Fruit fly (Drosophila melanogaster) whole organism, embryonic: ENCODE data around the gene alphaTub67C.

Experiments used
- CG11247 ChIP-seq: fragments of 200-800 bp; sonication (Bioruptor generic); IDR thresholded peaks from 2 replicates; pipeline ENCODE4 v1.3.6; 2022; ENCODE audit warnings: missing biosample characterization, missing genetic modification characterization
- CG12219 ChIP-seq: fragments of 200-800 bp; sonication (Bioruptor generic); optimal IDR thresholded peaks from 3 replicates; lab custom pipeline; 2018; ENCODE audit warnings: missing biosample characterization, mild to moderate bottlenecking, missing genetic modification characterization
- CG12659 ChIP-seq: fragments of 200-800 bp; sonication (Bioruptor generic); optimal IDR thresholded peaks from 3 replicates; lab custom pipeline; 2017; ENCODE audit warnings: mild to moderate bottlenecking, missing biosample characterization, missing genetic modification reagents, missing genetic modification characterization
- CG13424 ChIP-seq: fragments of 200-800 bp; sonication (Bioruptor generic); optimal IDR thresholded peaks from 2 replicates; lab custom pipeline; 2019; ENCODE audit warnings: missing biosample characterization, mild to moderate bottlenecking, missing genetic modification characterization, moderate library complexity
- CG14710 ChIP-seq: fragments of 200-800 bp; sonication (Bioruptor generic); optimal IDR thresholded peaks from 3 replicates; lab custom pipeline; 2019; ENCODE audit warnings: missing biosample characterization, mild to moderate bottlenecking, missing genetic modification characterization, moderate library complexity
- CG14965 ChIP-seq: fragments of 200-800 bp; sonication (Bioruptor generic); optimal IDR thresholded peaks from 2 replicates; lab custom pipeline; 2016; ENCODE audit warnings: missing biosample characterization, missing genetic modification characterization, borderline replicate concordance
- CG15514 ChIP-seq: fragments of 200-800 bp; sonication (Bioruptor generic); optimal IDR thresholded peaks from 3 replicates; lab custom pipeline; 2017; ENCODE audit warnings: missing biosample characterization, missing genetic modification characterization, mild to moderate bottlenecking, moderate library complexity, missing genetic modification reagents
- CG16813 ChIP-seq: fragments of 200-800 bp; sonication (Bioruptor generic); IDR thresholded peaks from 3 replicates; pipeline ENCODE4 v1.3.6; 2022; ENCODE audit warnings: missing biosample characterization, missing genetic modification characterization; ENCODE audit not compliant: partially characterized antibody
- CG17829 ChIP-seq: fragments of 200-800 bp; optimal IDR thresholded peaks from 2 replicates; lab custom pipeline; 2019; ENCODE audit warnings: missing biosample characterization, mild to moderate bottlenecking, missing genetic modification characterization, moderate library complexity
- CG1792 ChIP-seq: fragments of 200-800 bp; sonication (Bioruptor generic); optimal IDR thresholded peaks from 2 replicates; lab custom pipeline; 2016; ENCODE audit warnings: missing biosample characterization, missing genetic modification characterization
- CG18011 ChIP-seq: fragments of 200-800 bp; sonication (Bioruptor generic); optimal IDR thresholded peaks from 2 replicates; lab custom pipeline; 2017; ENCODE audit warnings: missing biosample characterization, missing genetic modification characterization, mild to moderate bottlenecking, moderate library complexity, missing genotype
- CG2202 ChIP-seq: fragments of 200-800 bp; sonication (Bioruptor generic); optimal IDR thresholded peaks from 2 replicates; lab custom pipeline; 2018; ENCODE audit warnings: missing biosample characterization, mild to moderate bottlenecking, missing genetic modification characterization
- CG3163 ChIP-seq: fragments of 200-800 bp; sonication (Bioruptor generic); optimal IDR thresholded peaks from 3 replicates; lab custom pipeline; 2016; ENCODE audit warnings: missing biosample characterization, missing genetic modification characterization
- CG4282 ChIP-seq: fragments of 200-800 bp; sonication (Bioruptor generic); optimal IDR thresholded peaks from 2 replicates; lab custom pipeline; 2016; ENCODE audit warnings: missing biosample characterization, missing genetic modification characterization
- CG7963 ChIP-seq: fragments of 200-800 bp; sonication (Bioruptor generic); IDR thresholded peaks from 3 replicates; pipeline ENCODE4 v1.3.6; 2022; ENCODE audit warnings: missing biosample characterization, missing genetic modification characterization; ENCODE audit not compliant: partially characterized antibody
- Elba2 ChIP-seq: fragments of 200-800 bp; sonication (Bioruptor generic); optimal IDR thresholded peaks from 3 replicates; lab custom pipeline; 2016; ENCODE audit warnings: missing biosample characterization, missing genetic modification characterization
- Hand ChIP-seq: fragments of 200-800 bp; sonication (Bioruptor generic); optimal IDR thresholded peaks from 2 replicates; lab custom pipeline; 2017; ENCODE audit warnings: mild to moderate bottlenecking, missing biosample characterization, missing genetic modification reagents, missing genetic modification characterization
- Hmx ChIP-seq: fragments of 200-800 bp; sonication (Bioruptor generic); optimal IDR thresholded peaks from 2 replicates; lab custom pipeline; 2016; ENCODE audit warnings: missing biosample characterization, missing genetic modification characterization
- Hr78 ChIP-seq, 2 experiments: fragments of 200-800 bp in 1 of 2; fragments of >200 bp in 1 of 2; sonication (Bioruptor generic) in 1 of 2; optimal IDR thresholded peaks; 2 replicates each; lab custom pipeline; 2017 to 2019; ENCODE audit warnings: missing biosample characterization in 2 of 2, missing genetic modification characterization in 2 of 2, mild to moderate bottlenecking in 1 of 2, moderate library complexity in 1 of 2
- Med ChIP-seq: fragments of 200-800 bp; sonication (Bioruptor generic); peaks from one replicate; lab custom pipeline; 2016; ENCODE audit warnings: missing biosample characterization, missing genetic modification characterization, mild to moderate bottlenecking, inconsistent platforms, moderate library complexity
- NfI ChIP-seq: fragments of 200-800 bp; sonication (Bioruptor generic); optimal IDR thresholded peaks from 3 replicates; lab custom pipeline; 2018; ENCODE audit warnings: missing biosample characterization, mild to moderate bottlenecking, missing genetic modification characterization, moderate library complexity
- Pdp1 ChIP-seq, 2 experiments: fragments of 200-800 bp; sonication (Bioruptor generic); optimal IDR thresholded peaks; 3 replicates each; lab custom pipeline; 2016; ENCODE audit warnings: missing biosample characterization in 2 of 2, missing genetic modification characterization in 2 of 2, mild to moderate bottlenecking in 1 of 2, moderate library complexity in 1 of 2
- Stat92E ChIP-seq, 3 experiments: fragments of >200 bp in 2 of 3; fragments of 200-800 bp in 1 of 3; sonication (Bioruptor generic) in 1 of 3; optimal IDR thresholded peaks; 2 replicates each; lab custom pipeline; 2017 to 2019; ENCODE audit warnings: missing biosample characterization in 3 of 3, missing genetic modification characterization in 3 of 3, mild to moderate bottlenecking in 1 of 3, moderate library complexity in 1 of 3
- ab ChIP-seq: fragments of 200-800 bp; sonication (Bioruptor generic); optimal IDR thresholded peaks from 2 replicates; lab custom pipeline; 2016; ENCODE audit warnings: missing biosample characterization, missing genetic modification characterization
- cato ChIP-seq: fragments of 200-800 bp; sonication (Bioruptor generic); optimal IDR thresholded peaks from 2 replicates; lab custom pipeline; 2016; ENCODE audit warnings: missing biosample characterization, missing genetic modification characterization, borderline replicate concordance
- ci ChIP-seq: fragments of 200-800 bp; sonication (Bioruptor generic); IDR thresholded peaks from 3 replicates; pipeline ENCODE4 v1.3.6; 2022; ENCODE audit warnings: missing biosample characterization, missing genetic modification characterization
- dysf ChIP-seq: fragments of 200-800 bp; sonication (Bioruptor generic); IDR thresholded peaks from 3 replicates; pipeline ENCODE4 v1.3.6; 2022; ENCODE audit warnings: missing biosample characterization, missing genetic modification characterization
- ems ChIP-seq: fragments of 200-800 bp; sonication (Bioruptor generic); optimal IDR thresholded peaks from 3 replicates; lab custom pipeline; 2016; ENCODE audit warnings: missing biosample characterization, missing genetic modification characterization
- exex ChIP-seq: fragments of 200-800 bp; sonication (Bioruptor generic); optimal IDR thresholded peaks from 4 replicates; lab custom pipeline; 2018; ENCODE audit warnings: missing biosample characterization, mild to moderate bottlenecking, missing genetic modification characterization, moderate library complexity
- fd102C ChIP-seq: fragments of 200-800 bp; sonication (Bioruptor generic); optimal IDR thresholded peaks from 2 replicates; lab custom pipeline; 2018; ENCODE audit warnings: missing biosample characterization, mild to moderate bottlenecking, missing genetic modification characterization, moderate library complexity
- gcm ChIP-seq: fragments of 200-800 bp; sonication (Bioruptor generic); optimal IDR thresholded peaks from 2 replicates; lab custom pipeline; 2019; ENCODE audit warnings: missing biosample characterization, mild to moderate bottlenecking, missing genetic modification characterization, moderate library complexity
- gsb ChIP-seq: fragments of 200-800 bp; sonication (Bioruptor generic); IDR thresholded peaks from 2 replicates; pipeline ENCODE4 v1.3.6; 2022; ENCODE audit warnings: missing biosample characterization, missing genetic modification characterization
- gt ChIP-seq: fragments of 200-800 bp; sonication (Bioruptor generic); IDR thresholded peaks from 2 replicates; pipeline ENCODE4 v1.3.6; 2022; ENCODE audit warnings: missing biosample characterization, missing genetic modification characterization
- ham ChIP-seq: fragments of 200-800 bp; sonication (Bioruptor generic); IDR thresholded peaks from 2 replicates; pipeline ENCODE4 v1.3.6; 2022; ENCODE audit warnings: missing biosample characterization, missing genetic modification characterization
- inv ChIP-seq: fragments of 200-800 bp; sonication (Bioruptor generic); IDR thresholded peaks from 2 replicates; pipeline ENCODE4 v1.3.6; 2022; ENCODE audit warnings: missing biosample characterization, missing genetic modification characterization; ENCODE audit not compliant: partially characterized antibody
- kni ChIP-seq: fragments of 200-800 bp; sonication (Bioruptor generic); optimal IDR thresholded peaks from 3 replicates; lab custom pipeline; 2017; ENCODE audit warnings: mild to moderate bottlenecking, missing biosample characterization, missing genetic modification reagents, missing genetic modification characterization
- nerfin-1 ChIP-seq: fragments of 200-800 bp; sonication (Bioruptor generic); optimal IDR thresholded peaks from 3 replicates; lab custom pipeline; 2019; ENCODE audit warnings: missing biosample characterization, mild to moderate bottlenecking, missing genetic modification characterization, moderate library complexity
- onecut ChIP-seq: fragments of 200-800 bp; sonication (Bioruptor generic); IDR thresholded peaks from 2 replicates; pipeline ENCODE4 v1.3.6; 2022; ENCODE audit warnings: missing biosample characterization, missing genetic modification characterization
- row ChIP-seq: fragments of 200-800 bp; sonication (Bioruptor generic); IDR thresholded peaks from 3 replicates; pipeline ENCODE4 v1.3.6; 2022; ENCODE audit warnings: missing biosample characterization, missing genetic modification characterization
- seq ChIP-seq: fragments of 200-800 bp; sonication (Bioruptor generic); IDR thresholded peaks from 2 replicates; pipeline ENCODE4 v1.3.6; 2022; ENCODE audit warnings: missing biosample characterization, missing genetic modification characterization
- slbo ChIP-seq: fragments of 200-800 bp; sonication (Bioruptor generic); IDR thresholded peaks from 2 replicates; pipeline ENCODE4 v1.3.6; 2022; ENCODE audit warnings: missing biosample characterization, missing genetic modification characterization
- tin ChIP-seq: fragments of 200-800 bp; sonication (Bioruptor generic); optimal IDR thresholded peaks from 3 replicates; lab custom pipeline; 2016; ENCODE audit warnings: missing biosample characterization, missing genetic modification characterization
- tio ChIP-seq: fragments of 200-800 bp; sonication (Bioruptor generic); optimal IDR thresholded peaks from 2 replicates; lab custom pipeline; 2017; ENCODE audit warnings: missing biosample characterization, missing genetic modification characterization, inconsistent platforms
- tna ChIP-seq: fragments of 200-800 bp; sonication (Bioruptor generic); IDR thresholded peaks from 2 replicates; pipeline ENCODE4 v1.3.6; 2022; ENCODE audit warnings: missing biosample characterization, missing genetic modification characterization; ENCODE audit not compliant: partially characterized antibody
- toy ChIP-seq: fragments of 200-800 bp; sonication (Bioruptor generic); IDR thresholded peaks from 2 replicates; pipeline ENCODE4 v1.3.6; 2022; ENCODE audit warnings: missing biosample characterization, missing genetic modification characterization
- usp ChIP-seq: fragments of >200 bp; optimal IDR thresholded peaks from 2 replicates; lab custom pipeline; 2017; ENCODE audit warnings: missing biosample characterization, missing genetic modification characterization

alphaTub67C gene

dm6 chr3L:9716595-9716994 lies 35.5 kb downstream of the alphaTub67C start:
- TF ChIP-seq Hr78 (GFP tag; optimal IDR thresholded peaks at IDR 0.05; lab: Kevin White, UChicago) (no peak), Hmx (GFP tag; lab: Kevin White, UChicago) (no peak), Med (GFP tag; lab: Kevin White, UChicago) (no peak), kni (GFP tag; lab: Kevin White, UChicago) (no peak), CG12219 (GFP tag; lab: Kevin White, UChicago) (no peak), cato (no peak), nerfin-1 (tag; lab: Kevin White, UChicago) (no peak), Elba2 (GFP tag; lab: Kevin White, UChicago) (no peak), ham (no peak), ci (GFP tag; lab: Robert Waterston, UW) (no peak), Pdp1 (GFP tag; optimal IDR thresholded peaks at IDR 0.05; lab: Kevin White, UChicago) (peak in 1 of 2 experiments; percentile 40), CG4282 (GFP tag; lab: Kevin White, UChicago) (no peak), Hand (GFP tag; lab: Kevin White, UChicago) (no peak), gcm (GFP tag; lab: Kevin White, UChicago) (peak; percentile 62), Stat92E (GFP tag; optimal IDR thresholded peaks at IDR 0.05; lab: Kevin White, UChicago) (no peak), tna (GFP tag; lab: Robert Waterston, UW) (no peak), ems (GFP tag; lab: Kevin White, UChicago) (no peak)
- TF ChIP-seq, all 482 proteins: peak for 2

DNA sequence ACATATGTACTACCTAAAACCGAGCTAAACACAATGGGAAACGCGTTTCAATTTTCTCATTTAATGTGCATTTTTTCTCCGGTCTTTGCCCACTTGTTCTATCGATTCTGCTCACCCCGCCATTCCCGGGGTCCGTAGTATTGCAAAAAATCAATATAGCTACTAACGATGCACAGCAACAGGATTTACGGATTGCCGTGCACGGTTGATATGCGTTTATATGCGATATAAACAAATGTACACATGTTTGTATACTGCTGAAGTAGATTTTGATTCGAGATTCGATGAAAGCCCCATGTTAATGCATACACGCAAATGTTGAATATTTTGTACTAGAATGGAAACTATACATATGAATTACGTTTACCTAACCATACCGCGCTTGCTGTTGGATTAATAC lies 36.0 kb downstream of the alphaTub67C start:
- TF ChIP-seq gt (GFP tag; lab: Robert Waterston, UW) (no peak), ab (GFP tag; lab: Kevin White, UChicago) (no peak), CG17829 (tag; lab: Kevin White, UChicago) (no peak), onecut (GFP tag; lab: Robert Waterston, UW) (peak; percentile 52)

DNA sequence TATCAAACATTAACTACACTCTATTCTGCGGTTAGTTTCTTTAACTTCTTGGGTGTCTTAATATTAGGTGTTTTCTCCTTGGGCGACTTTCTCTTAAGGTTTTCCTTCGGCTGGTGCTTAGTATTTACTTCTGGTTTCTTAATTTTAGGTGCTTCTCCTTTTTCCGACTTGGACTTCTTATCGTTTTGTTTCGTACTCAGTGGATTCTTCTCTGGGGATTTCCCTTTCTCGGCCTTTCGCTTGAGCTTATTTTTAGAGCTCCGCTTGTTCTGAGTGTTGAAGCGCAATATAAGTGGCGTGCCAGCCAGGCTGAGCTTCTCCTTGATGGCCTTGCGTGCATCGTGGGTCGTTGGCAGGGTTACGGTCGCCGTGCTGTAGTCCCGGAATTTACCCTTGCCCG lies 36.8 kb downstream of the alphaTub67C start:
- TF ChIP-seq CG3163 (GFP tag; lab: Kevin White, UChicago) (no peak), CG12659 (no peak), CG7963 (GFP tag; lab: Robert Waterston, UW) (0 out of 3 replicates have a peak, but pooled peaks have one; percentile 15), inv (GFP tag; lab: Robert Waterston, UW) (no peak), CG16813 (no peak), CG11247 (GFP tag; lab: Robert Waterston, UW) (no peak), NfI (GFP tag; lab: Kevin White, UChicago) (no peak), toy (GFP tag; lab: Robert Waterston, UW) (no peak), gsb (no peak)

DNA sequence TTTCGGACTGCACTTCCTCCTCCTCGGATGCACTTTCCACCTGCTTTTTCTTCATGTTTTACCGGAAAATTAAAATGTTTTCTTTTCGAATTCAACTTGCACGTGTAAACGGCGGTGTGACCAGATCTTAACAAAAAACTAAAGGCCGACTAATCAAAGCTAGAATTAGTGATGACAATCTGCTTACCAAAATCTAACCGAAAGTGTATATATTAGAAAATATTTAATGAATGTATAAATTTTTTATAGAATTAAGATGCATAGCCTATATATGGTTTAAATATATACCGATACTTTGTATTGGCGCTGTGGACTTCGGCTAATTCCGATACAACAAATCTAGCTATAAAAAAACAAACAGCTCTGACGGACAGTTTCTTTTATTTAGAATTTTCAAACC lies 37.9 kb downstream of the alphaTub67C start, which contains the start of the genes CG18178 and CG14174:
TSS of gene CG18178 (minus strand) at position 216 of the 400 bp plus-strand sequence.
TSS of gene CG14174 (plus strand) at position 400 of the 400 bp plus-strand sequence.
- TF ChIP-seq row (peak; percentile 90), CG13424 (peak; percentile 85), CG1792 (no peak), CG18011 (GFP tag; lab: Kevin White, UChicago) (peak; percentile 44), dysf (GFP tag; lab: Robert Waterston, UW) (peak; percentile 68; the same call in 2 of the 3 replicates), usp (GFP tag; lab: Kevin White, UChicago) (no peak), CG14710 (tag; lab: Kevin White, UChicago) (peak; percentile 86), CG15514 (GFP tag; lab: Kevin White, UChicago) (peak; percentile 79), tin (peak; percentile 72), slbo (GFP tag; lab: Robert Waterston, UW) (peak; percentile 83), tio (GFP tag; lab: Kevin White, UChicago) (no peak), CG14965 (no peak), seq (GFP tag; lab: Robert Waterston, UW) (0 out of 2 replicates have a peak, but pooled peaks have one; percentile 20), CG2202 (peak; percentile 28), fd102C (no peak), exex (tag; lab: Kevin White, UChicago) (peak; percentile 22)
